Fruit fly (Drosophila melanogaster) whole organism, wandering third instar larva: ENCODE results near the gene CG18661.

Source experiments
- Abd-B ChIP-seq: fragments of >200 bp; optimal IDR thresholded peaks from 2 replicates; lab custom pipeline; 2017; ENCODE audit warnings: missing biosample characterization, missing genetic modification characterization
- CG32264 ChIP-seq: fragments of 200-800 bp; sonication (Bioruptor generic); optimal IDR thresholded peaks from 2 replicates; lab custom pipeline; 2016; ENCODE audit warnings: missing biosample characterization, missing genetic modification characterization
- CG9705 ChIP-seq: fragments of 200-800 bp; sonication (Bioruptor generic); optimal IDR thresholded peaks from 2 replicates; lab custom pipeline; 2018; ENCODE audit warnings: missing biosample characterization, mild to moderate bottlenecking, missing genetic modification characterization
- CrebA ChIP-seq: fragments of 200-800 bp; sonication (Bioruptor generic); optimal IDR thresholded peaks from 2 replicates; lab custom pipeline; 2016; ENCODE audit warnings: missing biosample characterization, mild to moderate bottlenecking, missing genetic modification characterization, borderline replicate concordance
- Dfd ChIP-seq: fragments of >200 bp; optimal IDR thresholded peaks from 2 replicates; lab custom pipeline; 2017; ENCODE audit warnings: missing biosample characterization, missing genetic modification characterization
- Dif ChIP-seq: fragments of 200-275, 200-300 bp; sonication (Bioruptor generic); optimal IDR thresholded peaks from 2 replicates; lab custom pipeline; 2018; ENCODE audit warnings: missing biosample characterization, missing genetic modification characterization; ENCODE audit not compliant: partially characterized antibody
- GATAd ChIP-seq: sonication (Bioruptor generic); optimal IDR thresholded peaks from 2 replicates; lab custom pipeline; 2016; ENCODE audit warnings: missing biosample characterization, missing genetic modification characterization
- HLH106 ChIP-seq: fragments of 200-800 bp; optimal IDR thresholded peaks from 3 replicates; lab custom pipeline; 2019; ENCODE audit warnings: missing biosample characterization, mild to moderate bottlenecking, missing genetic modification characterization, moderate library complexity
- Hnf4 ChIP-seq: fragments of 200-800 bp; sonication (Bioruptor generic); optimal IDR thresholded peaks from 2 replicates; lab custom pipeline; 2016; ENCODE audit warnings: missing biosample characterization, mild to moderate bottlenecking, missing genetic modification characterization
- Hr78 ChIP-seq: fragments of >200 bp; optimal IDR thresholded peaks from 2 replicates; lab custom pipeline; 2017; ENCODE audit warnings: missing biosample characterization, missing genetic modification characterization
- Hr83 ChIP-seq: fragments of 200-300 bp; sonication (Bioruptor generic); optimal IDR thresholded peaks from 2 replicates; lab custom pipeline; 2016; ENCODE audit warnings: missing biosample characterization, mild to moderate bottlenecking, missing genetic modification characterization, moderate library complexity; ENCODE audit not compliant: poor library complexity, severe bottlenecking
- Jra ChIP-seq: sonication (Bioruptor generic); optimal IDR thresholded peaks from 2 replicates; lab custom pipeline; 2016; ENCODE audit warnings: missing biosample characterization, missing genetic modification characterization
- Mio ChIP-seq: sonication (Bioruptor generic); optimal IDR thresholded peaks from 2 replicates; lab custom pipeline; 2016; ENCODE audit warnings: missing biosample characterization, missing genetic modification characterization
- OdsH ChIP-seq: fragments of 200-800 bp; sonication (Bioruptor generic); optimal IDR thresholded peaks from 2 replicates; lab custom pipeline; 2016; ENCODE audit warnings: missing biosample characterization, mild to moderate bottlenecking, missing genetic modification characterization
- Rel ChIP-seq, 2 experiments: fragments of 200-800 bp; sonication (Bioruptor generic) in 1 of 2; optimal IDR thresholded peaks; 2 replicates in 1 of 2; 3 replicates in 1 of 2; lab custom pipeline; 2016 to 2019; ENCODE audit warnings: mild to moderate bottlenecking in 2 of 2, missing biosample characterization in 2 of 2, missing genetic modification characterization in 2 of 2, moderate library complexity in 1 of 2
- Sp1 ChIP-seq: fragments of 200-800 bp; sonication (Bioruptor generic); optimal IDR thresholded peaks from 3 replicates; lab custom pipeline; 2019; ENCODE audit warnings: missing biosample characterization, mild to moderate bottlenecking, missing genetic modification characterization, moderate library complexity
- Vsx2 ChIP-seq: fragments of 200-300, 225-300 bp; sonication (Bioruptor generic); optimal IDR thresholded peaks from 2 replicates; lab custom pipeline; 2018; ENCODE audit warnings: missing biosample characterization, missing genetic modification characterization; ENCODE audit not compliant: partially characterized antibody
- br ChIP-seq: fragments of 200-800 bp; sonication (Bioruptor generic); optimal IDR thresholded peaks from 2 replicates; lab custom pipeline; 2016; ENCODE audit warnings: missing biosample characterization, missing genetic modification characterization
- brk ChIP-seq: fragments of 200-800 bp; sonication (Bioruptor generic); optimal IDR thresholded peaks from 2 replicates; lab custom pipeline; 2016; ENCODE audit warnings: missing biosample characterization, mild to moderate bottlenecking, missing genetic modification characterization
- dl ChIP-seq, 2 experiments: fragments of 175-275, 200-275 bp in 1 of 2; fragments of 200-275 bp in 1 of 2; sonication (Bioruptor generic); optimal IDR thresholded peaks; lab custom pipeline; 2018; ENCODE audit warnings: mild to moderate bottlenecking in 2 of 2, missing biosample characterization in 2 of 2, missing genetic modification characterization in 2 of 2, moderate library complexity in 2 of 2; ENCODE audit not compliant: partially characterized antibody in 2 of 2, insufficient read depth in 1 of 2
- dmrt93B ChIP-seq: fragments of 200-800 bp; sonication (Bioruptor generic); optimal IDR thresholded peaks from 2 replicates; lab custom pipeline; 2018; ENCODE audit warnings: missing biosample characterization, mild to moderate bottlenecking, missing genetic modification characterization
- dsf ChIP-seq: sonication (Bioruptor generic); optimal IDR thresholded peaks from 2 replicates; lab custom pipeline; 2016; ENCODE audit warnings: missing biosample characterization, missing genetic modification characterization, borderline replicate concordance
- ey ChIP-seq: fragments of 200-800 bp; sonication (Bioruptor generic); optimal IDR thresholded peaks from 2 replicates; lab custom pipeline; 2016; ENCODE audit warnings: missing biosample characterization, missing genetic modification characterization
- foxo ChIP-seq, 2 experiments: fragments of 200-800 bp; sonication (Bioruptor generic); optimal IDR thresholded peaks; 2 replicates in 1 of 2; 3 replicates in 1 of 2; lab custom pipeline; 2016 to 2017; ENCODE audit warnings: missing biosample characterization in 2 of 2, missing genetic modification characterization in 2 of 2
- fru ChIP-seq: fragments of 200-800 bp; sonication (Bioruptor generic); optimal IDR thresholded peaks from 3 replicates; lab custom pipeline; 2016; ENCODE audit warnings: missing biosample characterization, mild to moderate bottlenecking, missing genetic modification characterization
- h ChIP-seq: fragments of 200-800 bp; sonication (Bioruptor generic); optimal IDR thresholded peaks from 3 replicates; lab custom pipeline; 2016; ENCODE audit warnings: missing biosample characterization, mild to moderate bottlenecking, missing genetic modification characterization
- jim ChIP-seq: fragments of 175-275, 200-325 bp; sonication (Bioruptor generic); optimal IDR thresholded peaks from 2 replicates; lab custom pipeline; 2016; ENCODE audit warnings: missing biosample characterization, mild to moderate bottlenecking, missing genetic modification characterization
- lola ChIP-seq: fragments of >200 bp; optimal IDR thresholded peaks from 2 replicates; lab custom pipeline; 2017; ENCODE audit warnings: missing biosample characterization, missing genetic modification characterization
- rgr ChIP-seq: fragments of 200-800 bp; sonication (Bioruptor generic); optimal IDR thresholded peaks from 3 replicates; lab custom pipeline; 2016; ENCODE audit warnings: missing biosample characterization, mild to moderate bottlenecking, missing genetic modification characterization
- sv ChIP-seq: fragments of 200-800 bp; sonication (Bioruptor generic); optimal IDR thresholded peaks from 3 replicates; lab custom pipeline; 2016; ENCODE audit warnings: missing biosample characterization, missing genetic modification characterization
- tai ChIP-seq: sonication (Bioruptor generic); optimal IDR thresholded peaks from 2 replicates; lab custom pipeline; 2016; ENCODE audit warnings: missing biosample characterization, missing genetic modification characterization
- usp ChIP-seq: fragments of >200 bp; optimal IDR thresholded peaks from 2 replicates; lab custom pipeline; 2017; ENCODE audit warnings: missing biosample characterization, missing genetic modification characterization
- woc ChIP-seq: sonication (Bioruptor generic); optimal IDR thresholded peaks from 2 replicates; lab custom pipeline; 2016; ENCODE audit warnings: missing biosample characterization, mild to moderate bottlenecking, missing genetic modification characterization

Gene CG18661

DNA sequence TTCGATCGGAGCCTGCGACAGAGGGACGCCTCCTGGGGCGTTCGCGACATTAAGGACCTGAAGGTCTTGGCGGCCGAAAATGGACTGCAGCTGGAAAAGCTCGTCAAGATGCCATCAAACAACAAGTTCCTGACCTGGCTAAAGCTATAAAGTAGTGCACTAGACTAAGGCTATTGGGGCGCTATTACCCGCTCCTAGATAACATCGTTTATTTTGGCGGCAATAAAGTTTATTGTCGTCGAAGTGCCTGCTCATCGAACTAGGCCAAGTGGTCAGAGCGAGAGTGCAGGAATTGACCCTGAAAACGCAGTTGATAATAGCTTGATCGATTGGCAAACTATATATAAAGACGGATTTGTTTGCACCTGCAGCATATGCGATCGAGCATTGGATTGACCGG lies 832 bp downstream of the CG18661 start, which contains the start of gene Try29F:
Gene Try29F (plus strand): TSS at position 301 of the 400 bp plus-strand sequence.
- TF ChIP-seq Hr83 (GFP tag; lab: Kevin White, UChicago), result no peak
- no peak for TF ChIP-seq CrebA
- no peak for TF ChIP-seq Mio
- TF ChIP-seq h, result no peak
- no peak for TF ChIP-seq Vsx2 (GFP tag; lab: Kevin White, UChicago)
- no peak for TF ChIP-seq tai
- no peak for TF ChIP-seq GATAd (GFP tag; lab: Kevin White, UChicago)
- no peak for TF ChIP-seq Dif (GFP tag; lab: Kevin White, UChicago)
- TF ChIP-seq fru (GFP tag; lab: Kevin White, UChicago), result no peak
- no peak for TF ChIP-seq Rel (GFP tag; optimal IDR thresholded peaks at IDR 0.05; lab: Kevin White, UChicago)
- TF ChIP-seq Rel (tag; optimal IDR thresholded peaks at IDR 0.05; lab: Kevin White, UChicago), result no peak
- no peak for TF ChIP-seq OdsH (GFP tag; lab: Kevin White, UChicago)
- TF ChIP-seq Hnf4 (GFP tag; lab: Kevin White, UChicago), result no peak
- no peak for TF ChIP-seq brk (GFP tag; lab: Kevin White, UChicago)
- TF ChIP-seq, all 38 proteins: peak for 0

DNA sequence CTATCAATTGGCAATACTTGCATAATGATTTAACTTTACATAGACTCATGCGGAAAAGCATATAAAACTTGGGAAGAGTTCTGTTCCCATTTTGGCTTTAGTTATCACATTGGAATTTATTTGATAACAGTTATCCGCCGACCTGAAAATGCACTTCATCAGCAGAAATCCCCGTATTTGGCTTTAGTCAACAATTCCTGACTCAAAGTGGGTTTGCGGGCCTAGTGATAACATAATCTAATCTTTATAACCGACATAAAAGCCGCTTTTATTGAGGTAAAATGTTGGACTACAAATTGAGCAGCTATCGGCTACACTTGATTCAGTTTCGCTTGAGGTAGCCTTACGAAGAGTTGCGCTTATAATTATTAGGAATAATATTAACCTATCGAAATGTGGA lies 12.9 kb downstream of the CG18661 start, which contains the start of gene CG9568:
Gene CG9568 (plus strand): TSS at position 317 of the 400 bp plus-strand sequence.
- TF ChIP-seq foxo (GFP tag; optimal IDR thresholded peaks at IDR 0.05; lab: Kevin White, UChicago), result no peak
- TF ChIP-seq Vsx2 (GFP tag; lab: Kevin White, UChicago), result no peak
- TF ChIP-seq rgr (GFP tag; lab: Kevin White, UChicago), result peak; percentile 10
- TF ChIP-seq ey (GFP tag; lab: Kevin White, UChicago), result no peak
- TF ChIP-seq HLH106 (tag; lab: Kevin White, UChicago), result no peak
- no peak for TF ChIP-seq GATAd (GFP tag; lab: Kevin White, UChicago)
- TF ChIP-seq Jra (GFP tag; lab: Kevin White, UChicago), result no peak
- TF ChIP-seq CrebA, result peak; percentile 78
- no peak for TF ChIP-seq woc
- TF ChIP-seq Sp1 (GFP tag; lab: Kevin White, UChicago), result peak; percentile 40
- TF ChIP-seq Rel (GFP tag; optimal IDR thresholded peaks at IDR 0.05; lab: Kevin White, UChicago), result no peak
- TF ChIP-seq Rel (tag; optimal IDR thresholded peaks at IDR 0.05; lab: Kevin White, UChicago), result peak; percentile 98
- no peak for TF ChIP-seq Mio
- TF ChIP-seq sv (GFP tag; lab: Kevin White, UChicago), result no peak
- TF ChIP-seq CG9705 (GFP tag; lab: Kevin White, UChicago), result no peak
- no peak for TF ChIP-seq Hr78 (GFP tag; lab: Kevin White, UChicago)
- no peak for TF ChIP-seq dmrt93B (GFP tag; lab: Kevin White, UChicago)

DNA sequence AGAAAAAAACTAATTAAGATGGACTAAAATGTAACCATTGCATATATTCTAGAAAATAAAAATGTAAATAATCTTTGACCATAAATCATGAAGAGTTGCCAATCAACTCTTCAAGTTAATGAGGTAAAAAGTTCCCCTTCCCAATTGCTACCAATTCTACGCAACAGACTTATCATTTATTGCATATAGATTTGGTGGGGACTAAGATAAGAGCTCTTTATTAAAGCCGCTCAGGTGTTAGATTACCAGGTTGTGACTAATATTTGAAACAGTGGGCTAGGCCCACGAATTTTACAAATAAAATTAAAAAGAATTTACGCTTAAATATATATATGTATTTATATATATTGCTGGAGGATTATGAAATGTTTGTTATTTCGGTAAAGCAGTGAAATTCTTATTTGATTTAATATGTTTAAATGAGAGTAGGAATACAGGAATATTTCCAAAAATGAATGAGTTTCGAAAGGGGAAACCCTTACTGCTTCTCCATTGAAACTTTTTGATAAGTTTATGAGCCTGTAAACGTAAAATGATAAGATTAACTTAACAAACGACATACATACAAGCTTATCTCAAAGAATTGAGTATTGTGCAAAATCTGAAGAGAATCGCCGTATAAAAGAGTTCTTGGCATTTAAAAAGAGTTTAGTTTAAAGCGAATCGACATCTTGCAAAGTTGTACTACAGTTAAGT lies 14.3 kb downstream of the CG18661 start, which contains the start of gene CG13102:
Gene CG13102 (plus strand): TSS at position 646 of the 696 bp plus-strand sequence.
- peak; percentile 20 for TF ChIP-seq CrebA
- no peak for TF ChIP-seq Sp1 (GFP tag; lab: Kevin White, UChicago)
- peak; percentile 7 for TF ChIP-seq rgr (GFP tag; lab: Kevin White, UChicago)
- no peak for TF ChIP-seq Hr78 (GFP tag; lab: Kevin White, UChicago)
- no peak for TF ChIP-seq dmrt93B (GFP tag; lab: Kevin White, UChicago)
- no peak for TF ChIP-seq Jra (GFP tag; lab: Kevin White, UChicago)
- no peak for TF ChIP-seq Abd-B
- no peak for TF ChIP-seq OdsH (GFP tag; lab: Kevin White, UChicago)
- peak; percentile 0 for TF ChIP-seq fru (GFP tag; lab: Kevin White, UChicago)
- TF ChIP-seq brk (GFP tag; lab: Kevin White, UChicago), result no peak
- TF ChIP-seq Hnf4 (GFP tag; lab: Kevin White, UChicago), result no peak
- no peak for TF ChIP-seq br (GFP tag; lab: Kevin White, UChicago)
- no peak for TF ChIP-seq Dfd (GFP tag; lab: Kevin White, UChicago)
- TF ChIP-seq tai, result no peak
- no peak for TF ChIP-seq HLH106 (tag; lab: Kevin White, UChicago)
- no peak for TF ChIP-seq Hr83 (GFP tag; lab: Kevin White, UChicago)
- TF ChIP-seq CG32264, result no peak
- TF ChIP-seq ey (GFP tag; lab: Kevin White, UChicago), result no peak
- no peak for TF ChIP-seq sv (GFP tag; lab: Kevin White, UChicago)
- no peak for TF ChIP-seq Rel (GFP tag; optimal IDR thresholded peaks at IDR 0.05; lab: Kevin White, UChicago)
- peak; percentile 96 for TF ChIP-seq Rel (tag; optimal IDR thresholded peaks at IDR 0.05; lab: Kevin White, UChicago)
- no peak for TF ChIP-seq dl (GFP tag; optimal IDR thresholded peaks at IDR 0.05; lab: Kevin White, UChicago; ENCODE audit: insufficient read depth in 1 of 2, partially characterized antibody in 2 of 2)
- no peak for TF ChIP-seq jim (GFP tag; lab: Kevin White, UChicago)
- TF ChIP-seq dsf (GFP tag; lab: Kevin White, UChicago), result no peak
- no peak for TF ChIP-seq usp (GFP tag; lab: Kevin White, UChicago)
- no peak for TF ChIP-seq foxo (GFP tag; optimal IDR thresholded peaks at IDR 0.05; lab: Kevin White, UChicago)
- TF ChIP-seq Dif (GFP tag; lab: Kevin White, UChicago), result no peak
- TF ChIP-seq lola (GFP tag; lab: Kevin White, UChicago), result no peak
